Fruit fly (Drosophila melanogaster) whole organism, embryonic: Measurements from ENCODE around the gene Phae2.

Experiments
- Atf3 ChIP-seq: fragments of 200-800 bp; sonication (Bioruptor generic); optimal IDR thresholded peaks from 3 replicates; lab custom pipeline; 2016; ENCODE audit warnings: missing biosample characterization, missing genetic modification characterization
- B-H2 ChIP-seq: fragments of 200-800 bp; sonication (Bioruptor generic); optimal IDR thresholded peaks from 2 replicates; lab custom pipeline; 2018; ENCODE audit warnings: missing biosample characterization, mild to moderate bottlenecking, missing genetic modification characterization
- C15 ChIP-seq: fragments of 200-800 bp; sonication (Bioruptor generic); IDR thresholded peaks from 3 replicates; pipeline ENCODE4 v1.3.6; 2022; ENCODE audit warnings: missing biosample characterization, missing genetic modification characterization
- CG10543 ChIP-seq: fragments of 200-800 bp; sonication (Bioruptor generic); optimal IDR thresholded peaks from 3 replicates; lab custom pipeline; 2017; ENCODE audit warnings: missing biosample characterization, mild to moderate bottlenecking, missing genetic modification characterization, moderate library complexity
- CG10654 ChIP-seq: fragments of 200-800 bp; sonication (Bioruptor generic); optimal IDR thresholded peaks from 2 replicates; lab custom pipeline; 2016; ENCODE audit warnings: missing biosample characterization, missing genetic modification characterization
- CG13624 ChIP-seq: fragments of 200-800 bp; sonication (Bioruptor generic); optimal IDR thresholded peaks from 2 replicates; lab custom pipeline; 2016; ENCODE audit warnings: missing biosample characterization, missing genetic modification characterization
- CG13775 ChIP-seq: fragments of 200-800 bp; sonication (Bioruptor generic); optimal IDR thresholded peaks from 3 replicates; lab custom pipeline; 2017; ENCODE audit warnings: missing biosample characterization, mild to moderate bottlenecking, missing genetic modification characterization
- CG14710 ChIP-seq: fragments of 200-800 bp; sonication (Bioruptor generic); optimal IDR thresholded peaks from 3 replicates; lab custom pipeline; 2019; ENCODE audit warnings: missing biosample characterization, mild to moderate bottlenecking, missing genetic modification characterization, moderate library complexity
- CG15514 ChIP-seq: fragments of 200-800 bp; sonication (Bioruptor generic); optimal IDR thresholded peaks from 3 replicates; lab custom pipeline; 2017; ENCODE audit warnings: missing biosample characterization, missing genetic modification characterization, mild to moderate bottlenecking, moderate library complexity, missing genetic modification reagents
- CG17328 ChIP-seq: fragments of 200-800 bp; sonication (Bioruptor generic); IDR thresholded peaks from 2 replicates; pipeline ENCODE4 v1.3.6; 2022; ENCODE audit warnings: missing biosample characterization, missing genetic modification characterization
- CG2678 ChIP-seq: fragments of 200-800 bp; sonication (Bioruptor generic); optimal IDR thresholded peaks from 3 replicates; lab custom pipeline; 2019; ENCODE audit warnings: missing biosample characterization, mild to moderate bottlenecking, missing genetic modification characterization, moderate library complexity
- CG2712 ChIP-seq: fragments of 200-800 bp; optimal IDR thresholded peaks from 3 replicates; lab custom pipeline; 2019; ENCODE audit warnings: missing biosample characterization, mild to moderate bottlenecking, missing genetic modification characterization, moderate library complexity
- CG33557 ChIP-seq: fragments of 200-800 bp; sonication (Bioruptor generic); optimal IDR thresholded peaks from 2 replicates; lab custom pipeline; 2019; ENCODE audit warnings: missing biosample characterization, mild to moderate bottlenecking, missing genetic modification characterization, moderate library complexity
- CG8089 ChIP-seq: fragments of 200-800 bp; sonication (Bioruptor generic); optimal IDR thresholded peaks from 3 replicates; lab custom pipeline; 2016; ENCODE audit warnings: missing biosample characterization, missing genetic modification characterization
- Lhr ChIP-seq: fragments of 200-800 bp; sonication (Bioruptor generic); optimal IDR thresholded peaks from 3 replicates; lab custom pipeline; 2017; ENCODE audit warnings: mild to moderate bottlenecking, missing biosample characterization, missing genetic modification reagents, missing genetic modification characterization
- NFAT ChIP-seq: fragments of 200-800 bp; sonication (Bioruptor generic); IDR thresholded peaks from 2 replicates; pipeline ENCODE4 v1.3.6; 2022; ENCODE audit warnings: missing biosample characterization, missing genetic modification characterization
- PHDP ChIP-seq: fragments of 200-800 bp; sonication (Bioruptor generic); optimal IDR thresholded peaks from 3 replicates; lab custom pipeline; 2018; ENCODE audit warnings: missing biosample characterization, mild to moderate bottlenecking, missing genetic modification characterization, moderate library complexity
- Ptx1 ChIP-seq: fragments of 200-800 bp; sonication (Bioruptor generic); IDR thresholded peaks from 2 replicates; pipeline ENCODE4 v1.3.6; 2022; ENCODE audit warnings: missing biosample characterization, missing genetic modification characterization
- Sox100B ChIP-seq: fragments of 200-800 bp; sonication (Bioruptor generic); optimal IDR thresholded peaks from 3 replicates; lab custom pipeline; 2018; ENCODE audit warnings: missing biosample characterization, mild to moderate bottlenecking, missing genetic modification characterization
- TFAM ChIP-seq: fragments of 200-800 bp; sonication (Bioruptor generic); optimal IDR thresholded peaks from 2 replicates; lab custom pipeline; 2017; ENCODE audit warnings: missing biosample characterization, missing genetic modification characterization, inconsistent platforms
- Taf1 ChIP-seq: fragments of 200-800 bp; sonication (Bioruptor generic); IDR thresholded peaks from 2 replicates; pipeline ENCODE4 v1.3.6; 2022; ENCODE audit warnings: missing biosample characterization, missing genetic modification characterization
- Tbp ChIP-seq: fragments of >200 bp; optimal IDR thresholded peaks from 2 replicates; lab custom pipeline; 2018; ENCODE audit warnings: missing biosample characterization, missing genetic modification characterization
- ab ChIP-seq: fragments of 200-800 bp; sonication (Bioruptor generic); optimal IDR thresholded peaks from 2 replicates; lab custom pipeline; 2016; ENCODE audit warnings: missing biosample characterization, missing genetic modification characterization
- al ChIP-seq: fragments of 200-800 bp; sonication (Bioruptor generic); IDR thresholded peaks from 2 replicates; pipeline ENCODE4 v1.3.6; 2022; ENCODE audit warnings: missing biosample characterization, missing genetic modification characterization
- ara ChIP-seq: fragments of 200-800 bp; sonication (Bioruptor generic); IDR thresholded peaks from 2 replicates; pipeline ENCODE4 v1.3.6; 2022; ENCODE audit warnings: missing biosample characterization, missing genetic modification characterization
- az2 ChIP-seq: fragments of 200-800 bp; sonication (Bioruptor generic); optimal IDR thresholded peaks from 3 replicates; lab custom pipeline; 2016; ENCODE audit warnings: missing biosample characterization, missing genetic modification characterization
- cwo ChIP-seq: fragments of 200-800 bp; sonication (Bioruptor generic); optimal IDR thresholded peaks from 3 replicates; lab custom pipeline; 2017; ENCODE audit warnings: missing biosample characterization, missing genetic modification characterization, mild to moderate bottlenecking, moderate library complexity, missing genetic modification reagents
- dysf ChIP-seq: fragments of 200-800 bp; sonication (Bioruptor generic); IDR thresholded peaks from 3 replicates; pipeline ENCODE4 v1.3.6; 2022; ENCODE audit warnings: missing biosample characterization, missing genetic modification characterization
- emc ChIP-seq: fragments of 200-800 bp; sonication (Bioruptor generic); optimal IDR thresholded peaks from 2 replicates; lab custom pipeline; 2016; ENCODE audit warnings: missing biosample characterization, missing genetic modification characterization
- eyg ChIP-seq: fragments of 200-800 bp; sonication (Bioruptor generic); optimal IDR thresholded peaks from 3 replicates; lab custom pipeline; 2016; ENCODE audit warnings: missing biosample characterization, missing genetic modification characterization
- fd96Cb ChIP-seq: fragments of 200-800 bp; sonication (Bioruptor generic); optimal IDR thresholded peaks from 2 replicates; lab custom pipeline; 2018; ENCODE audit warnings: missing biosample characterization, mild to moderate bottlenecking, missing genetic modification characterization, moderate library complexity
- gem ChIP-seq: fragments of 200-800 bp; sonication (Bioruptor generic); optimal IDR thresholded peaks from 2 replicates; lab custom pipeline; 2019; ENCODE audit warnings: missing biosample characterization, mild to moderate bottlenecking, missing genetic modification characterization, moderate library complexity
- gfzf ChIP-seq: fragments of 200-800 bp; sonication (Bioruptor generic); optimal IDR thresholded peaks from 2 replicates; lab custom pipeline; 2016; ENCODE audit warnings: missing biosample characterization, mild to moderate bottlenecking, missing genetic modification characterization, moderate library complexity
- inv ChIP-seq: fragments of 200-800 bp; sonication (Bioruptor generic); IDR thresholded peaks from 2 replicates; pipeline ENCODE4 v1.3.6; 2022; ENCODE audit warnings: missing biosample characterization, missing genetic modification characterization; ENCODE audit not compliant: partially characterized antibody
- kni ChIP-seq: fragments of 200-800 bp; sonication (Bioruptor generic); optimal IDR thresholded peaks from 3 replicates; lab custom pipeline; 2017; ENCODE audit warnings: mild to moderate bottlenecking, missing biosample characterization, missing genetic modification reagents, missing genetic modification characterization
- luna ChIP-seq: fragments of 200-800 bp; sonication (Bioruptor generic); optimal IDR thresholded peaks from 2 replicates; lab custom pipeline; 2016; ENCODE audit warnings: missing biosample characterization, missing genetic modification characterization
- pan ChIP-seq, 4 experiments: fragments of >200 bp in 3 of 4; fragments of 200-800 bp in 1 of 4; sonication (Bioruptor generic) in 1 of 4; optimal IDR thresholded peaks in 3 of 4; IDR thresholded peaks in 1 of 4; 2 replicates each; pipeline versions ENCODE4 v1.3.6 to Lab custom; 2017 to 2022; ENCODE audit warnings: missing biosample characterization in 2 of 4, missing genetic modification characterization in 2 of 4, mixed read lengths in 1 of 4
- pnt ChIP-seq: fragments of 200-800 bp; sonication (Bioruptor generic); optimal IDR thresholded peaks from 3 replicates; lab custom pipeline; 2016; ENCODE audit warnings: missing biosample characterization, missing genetic modification characterization
- run ChIP-seq: fragments of 200-800 bp; sonication (Bioruptor generic); optimal IDR thresholded peaks from 3 replicates; lab custom pipeline; 2018; ENCODE audit warnings: missing biosample characterization, mild to moderate bottlenecking, missing genetic modification characterization
- sc ChIP-seq, 3 experiments: fragments of >200 bp in 2 of 3; fragments of 200-800 bp in 1 of 3; sonication (Bioruptor generic) in 1 of 3; optimal IDR thresholded peaks; 2 replicates in 2 of 3; 3 replicates in 1 of 3; lab custom pipeline; 2017; ENCODE audit warnings: mild to moderate bottlenecking in 1 of 3, missing biosample characterization in 1 of 3, missing genetic modification characterization in 1 of 3, missing genetic modification reagents in 1 of 3
- scrt ChIP-seq: fragments of 200-800 bp; sonication (Bioruptor generic); optimal IDR thresholded peaks from 2 replicates; lab custom pipeline; 2018; ENCODE audit warnings: missing biosample characterization, mild to moderate bottlenecking, missing genetic modification characterization, moderate library complexity
- sens ChIP-seq: fragments of 200-800 bp; sonication (Bioruptor generic); peaks from one replicate; lab custom pipeline; 2016; ENCODE audit warnings: missing biosample characterization, missing genetic modification characterization
- sna ChIP-seq: fragments of 200-800 bp; sonication (Bioruptor generic); IDR thresholded peaks from 2 replicates; pipeline ENCODE4 v1.3.6; 2022; ENCODE audit warnings: missing biosample characterization, missing genetic modification characterization; ENCODE audit not compliant: partially characterized antibody
- tgo ChIP-seq: fragments of 200-800 bp; sonication (Bioruptor generic); IDR thresholded peaks from 3 replicates; pipeline ENCODE4 v1.3.6; 2022; ENCODE audit warnings: missing biosample characterization, missing genetic modification characterization
- tin ChIP-seq: fragments of 200-800 bp; sonication (Bioruptor generic); optimal IDR thresholded peaks from 3 replicates; lab custom pipeline; 2016; ENCODE audit warnings: missing biosample characterization, missing genetic modification characterization
- trem ChIP-seq: fragments of 200-800 bp; optimal IDR thresholded peaks from 3 replicates; lab custom pipeline; 2019; ENCODE audit warnings: missing biosample characterization, mild to moderate bottlenecking, missing genetic modification characterization, moderate library complexity
- unc-4 ChIP-seq: fragments of 200-800 bp; sonication (Bioruptor generic); IDR thresholded peaks from 2 replicates; pipeline ENCODE4 v1.3.6; 2022; ENCODE audit warnings: missing biosample characterization, missing genetic modification characterization; ENCODE audit not compliant: partially characterized antibody
- vvl ChIP-seq: fragments of 200-800 bp; sonication (Bioruptor generic); IDR thresholded peaks from 2 replicates; pipeline ENCODE4 v1.3.6; 2022; ENCODE audit warnings: missing biosample characterization, missing genetic modification characterization
- wdn ChIP-seq: fragments of 200-800 bp; sonication (Bioruptor generic); IDR thresholded peaks from 2 replicates; pipeline ENCODE4 v1.3.6; 2022; ENCODE audit warnings: missing biosample characterization, missing genetic modification characterization
- wor ChIP-seq: fragments of 200-800 bp; sonication (Bioruptor generic); IDR thresholded peaks from 2 replicates; pipeline ENCODE4 v1.3.6; 2022; ENCODE audit warnings: missing biosample characterization, missing genetic modification characterization

Gene Phae2

DNA sequence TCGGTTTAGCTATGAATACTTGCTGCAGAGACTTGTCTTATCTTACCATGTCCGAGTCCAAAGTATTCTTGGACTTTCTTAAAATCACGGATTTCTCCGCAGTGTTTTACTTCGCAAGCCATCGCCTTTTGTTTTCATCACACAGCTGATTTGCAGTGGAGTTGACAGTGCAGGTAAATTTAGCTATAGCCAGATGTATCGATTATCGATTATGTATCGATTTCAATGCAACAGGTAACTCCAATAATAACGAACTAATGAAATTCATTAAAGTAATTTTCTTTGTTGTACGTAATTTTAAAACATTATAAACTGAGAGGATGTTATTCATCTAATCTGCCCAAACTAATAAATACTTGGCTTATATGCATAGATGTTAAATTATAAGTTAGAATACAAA is 47.9 kb upstream of the Phae2 start, which contains the start of gene Rab3-GAP (continued):
- TF ChIP-seq CG33557 (no peak), cwo (GFP tag; lab: Kevin White, UChicago) (no peak), kni (GFP tag; lab: Kevin White, UChicago) (no peak), sens (GFP tag; lab: Kevin White, UChicago) (peak; percentile 87), CG15514 (GFP tag; lab: Kevin White, UChicago) (peak; percentile 60), Sox100B (GFP tag; lab: Kevin White, UChicago) (no peak), Ptx1 (no peak), CG10654 (no peak), wdn (GFP tag; lab: Robert Waterston, UW) (no peak), CG13624 (GFP tag; lab: Kevin White, UChicago) (peak; percentile 1), tin (GFP tag; lab: Kevin White, UChicago) (peak; percentile 29), Atf3 (no peak), trem (peak; percentile 78), CG13775 (GFP tag; lab: Kevin White, UChicago) (no peak), Tbp (no peak), unc-4 (no peak), vvl (GFP tag; lab: Robert Waterston, UW) (peak; percentile 59), ara (GFP tag; lab: Robert Waterston, UW) (0 out of 2 replicates have a peak, but pooled peaks have one; percentile 7), CG10543 (no peak), Taf1 (GFP tag; lab: Robert Waterston, UW) (no peak), B-H2 (no peak), PHDP (peak; percentile 29), CG14710 (tag; lab: Kevin White, UChicago) (peak; percentile 51), sna (GFP tag; lab: Robert Waterston, UW) (peak; percentile 68; the same call in 1 of the 2 replicates), az2 (peak; percentile 33), NFAT (GFP tag; lab: Robert Waterston, UW) (no peak), CG2712 (peak; percentile 64), inv (GFP tag; lab: Robert Waterston, UW) (no peak), fd96Cb (tag; lab: Kevin White, UChicago) (no peak), sc (optimal IDR thresholded peaks at IDR 0.05; lab: Kevin White, UChicago) (no peak), sc (GFP tag; optimal IDR thresholded peaks at IDR 0.05; lab: Kevin White, UChicago) (no peak), CG17328 (GFP tag; lab: Robert Waterston, UW) (no peak), luna (GFP tag; lab: Kevin White, UChicago) (no peak), gem (no peak), emc (GFP tag; lab: Kevin White, UChicago) (no peak), TFAM (no peak), tgo (peak; percentile 38; the same call in 1 of the 3 replicates), Lhr (GFP tag; lab: Kevin White, UChicago) (no peak), ab (no peak), wor (GFP tag; lab: Robert Waterston, UW) (no peak), CG2678 (tag; lab: Kevin White, UChicago) (no peak), scrt (GFP tag; lab: Kevin White, UChicago) (peak; percentile 95), dysf (no peak; the same call in 2 of the 3 replicates), pan (optimal IDR thresholded peaks at IDR 0.05; lab: Kevin White, UChicago) (no peak), pan (GFP tag; optimal IDR thresholded peaks at IDR 0.05 in 1 of 2, IDR thresholded peaks at IDR 0.05 in 1 of 2) (peak in 1 of 2 experiments; percentile 40), pnt (GFP tag; lab: Kevin White, UChicago) (no peak), CG8089 (GFP tag; lab: Kevin White, UChicago) (no peak), C15 (GFP tag; lab: Robert Waterston, UW) (no peak), al (GFP tag; lab: Robert Waterston, UW) (no peak), eyg (GFP tag; lab: Kevin White, UChicago) (no peak), gfzf (GFP tag; lab: Kevin White, UChicago) (no peak), run (tag; lab: Kevin White, UChicago) (no peak)
